Worm (Caenorhabditis elegans): ENCODE results near the gene gadr-4.

DNA sequence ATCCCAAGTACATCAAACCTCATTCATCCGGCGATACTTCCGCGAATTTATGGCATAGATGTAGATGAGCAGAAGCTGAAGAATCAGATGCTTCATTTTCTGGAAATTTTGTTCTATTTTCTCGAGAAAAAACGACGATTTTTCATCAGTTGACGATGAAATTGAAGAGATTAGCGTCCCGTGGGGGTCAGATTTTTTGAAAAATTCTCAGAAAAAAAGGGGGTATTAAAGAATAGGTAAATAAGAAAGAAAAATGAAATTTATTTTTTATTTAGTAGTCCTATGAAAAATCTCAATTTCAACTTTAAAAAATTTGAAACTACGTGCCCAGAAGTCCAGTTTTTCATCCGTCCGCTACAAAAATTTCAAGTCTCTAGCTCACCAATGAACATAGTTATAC lies 36.9 kb downstream of the gadr-4 start, which contains the start of gene K07D4.5:
- TF ChIP-seq sea-2 (GFP tag; IDR thresholded peaks at IDR 0.05) (no peak), aptf-3 (GFP tag; IDR thresholded peaks at IDR 0.05) (no peak)

Data from whole organism, young adult.